Fruit fly (Drosophila melanogaster) whole organism, embryonic: Measurements from ENCODE around the gene Mis12.
A peak's percentile ranks its signal among the peaks of the same experiment; 100 is the strongest.

Experiments used
- Aef1 ChIP-seq: fragments of 200-800 bp; sonication (Bioruptor generic); IDR thresholded peaks from 3 replicates; pipeline ENCODE4 v1.3.6; 2022; ENCODE audit warnings: missing biosample characterization, missing genetic modification characterization
- Asciz ChIP-seq: fragments of 200-800 bp; sonication (Bioruptor generic); optimal IDR thresholded peaks from 2 replicates; lab custom pipeline; 2017; ENCODE audit warnings: missing biosample characterization, mild to moderate bottlenecking, missing genetic modification characterization, missing genetic modification reagents
- Atf-2 ChIP-seq: fragments of 200-800 bp; sonication (Bioruptor generic); optimal IDR thresholded peaks from 2 replicates; lab custom pipeline; 2016; ENCODE audit warnings: missing biosample characterization, missing genetic modification characterization
- CG10543 ChIP-seq: fragments of 200-800 bp; sonication (Bioruptor generic); optimal IDR thresholded peaks from 3 replicates; lab custom pipeline; 2017; ENCODE audit warnings: missing biosample characterization, mild to moderate bottlenecking, missing genetic modification characterization, moderate library complexity
- CG12236 ChIP-seq: fragments of 200-800 bp; sonication (Bioruptor generic); optimal IDR thresholded peaks from 2 replicates; lab custom pipeline; 2016; ENCODE audit warnings: missing biosample characterization, missing genetic modification characterization
- CG13123 ChIP-seq: fragments of 200-800 bp; sonication (Bioruptor generic); optimal IDR thresholded peaks from 2 replicates; lab custom pipeline; 2016; ENCODE audit warnings: missing biosample characterization, missing genetic modification characterization
- CG1602 ChIP-seq: fragments of 200-800 bp; sonication (Bioruptor generic); optimal IDR thresholded peaks from 3 replicates; lab custom pipeline; 2016; ENCODE audit warnings: missing biosample characterization, missing genetic modification characterization
- CG17186 ChIP-seq: fragments of 200-800 bp; sonication (Bioruptor generic); optimal IDR thresholded peaks from 3 replicates; lab custom pipeline; 2017; ENCODE audit warnings: missing biosample characterization, missing genetic modification reagents, missing genetic modification characterization
- CG1832 ChIP-seq: fragments of 200-800 bp; sonication (Bioruptor generic); optimal IDR thresholded peaks from 2 replicates; lab custom pipeline; 2017; ENCODE audit warnings: missing biosample characterization, mild to moderate bottlenecking, missing genetic modification characterization, inconsistent platforms
- CG30403 ChIP-seq: fragments of 200-800 bp; sonication (Bioruptor generic); optimal IDR thresholded peaks from 3 replicates; lab custom pipeline; 2016; ENCODE audit warnings: missing biosample characterization, missing genetic modification characterization
- CG31224 ChIP-seq: fragments of 200-800 bp; sonication (Bioruptor generic); IDR thresholded peaks from 2 replicates; pipeline ENCODE4 v1.3.6; 2022; ENCODE audit warnings: missing biosample characterization, missing genetic modification characterization
- CG3163 ChIP-seq: fragments of 200-800 bp; sonication (Bioruptor generic); optimal IDR thresholded peaks from 3 replicates; lab custom pipeline; 2016; ENCODE audit warnings: missing biosample characterization, missing genetic modification characterization
- CG3726 ChIP-seq: fragments of 200-800 bp; sonication (Bioruptor generic); IDR thresholded peaks from 3 replicates; pipeline ENCODE4, ENCODE4 v1.3.6; 2022; ENCODE audit warnings: missing biosample characterization, missing genetic modification characterization
- CG42726 ChIP-seq: fragments of 200-800 bp; sonication (Bioruptor generic); IDR thresholded peaks from 2 replicates; pipeline ENCODE4 v1.3.6; 2022; ENCODE audit warnings: missing biosample characterization, missing genetic modification characterization; ENCODE audit not compliant: partially characterized antibody
- CG4424 ChIP-seq: fragments of 200-800 bp; sonication (Bioruptor generic); optimal IDR thresholded peaks from 3 replicates; lab custom pipeline; 2016; ENCODE audit warnings: missing biosample characterization, missing genetic modification characterization
- CG4820 ChIP-seq: fragments of 200-800 bp; sonication (Bioruptor generic); optimal IDR thresholded peaks from 3 replicates; lab custom pipeline; 2016; ENCODE audit warnings: missing biosample characterization, missing genetic modification characterization
- CG6683 ChIP-seq: fragments of 200-800 bp; sonication (Bioruptor generic); optimal IDR thresholded peaks from 2 replicates; lab custom pipeline; 2017; ENCODE audit warnings: missing biosample characterization, mild to moderate bottlenecking, missing genetic modification characterization, missing genetic modification reagents
- CG7271 ChIP-seq: fragments of 200-800 bp; sonication (Bioruptor generic); optimal IDR thresholded peaks from 2 replicates; lab custom pipeline; 2018; ENCODE audit warnings: missing biosample characterization, mild to moderate bottlenecking, missing genetic modification characterization, moderate library complexity
- CG7357 ChIP-seq: fragments of 200-800 bp; sonication (Bioruptor generic); IDR thresholded peaks from 3 replicates; pipeline ENCODE4 v1.3.6; 2022; ENCODE audit warnings: missing biosample characterization, missing genetic modification characterization
- CG7745 ChIP-seq: fragments of 200-800 bp; sonication (Bioruptor generic); optimal IDR thresholded peaks from 2 replicates; lab custom pipeline; 2018; ENCODE audit warnings: missing biosample characterization, mild to moderate bottlenecking, missing genetic modification characterization, moderate library complexity
- CG8359 ChIP-seq: fragments of 200-800 bp; sonication (Bioruptor generic); optimal IDR thresholded peaks from 2 replicates; lab custom pipeline; 2017; ENCODE audit warnings: missing biosample characterization, mild to moderate bottlenecking, missing genetic modification characterization, borderline replicate concordance
- CG9876 ChIP-seq: fragments of 200-800 bp; sonication (Bioruptor generic); optimal IDR thresholded peaks from 2 replicates; lab custom pipeline; 2016; ENCODE audit warnings: missing biosample characterization, missing genetic modification characterization
- Elba2 ChIP-seq: fragments of 200-800 bp; sonication (Bioruptor generic); optimal IDR thresholded peaks from 3 replicates; lab custom pipeline; 2016; ENCODE audit warnings: missing biosample characterization, missing genetic modification characterization
- Gug ChIP-seq: fragments of 200-800 bp; sonication (Bioruptor generic); IDR thresholded peaks from 4 replicates; pipeline ENCODE4 v1.3.6; 2022; ENCODE audit warnings: missing biosample characterization, missing genetic modification characterization
- Hmr ChIP-seq: fragments of 200-800 bp; sonication (Bioruptor generic); optimal IDR thresholded peaks from 3 replicates; lab custom pipeline; 2017; ENCODE audit warnings: mild to moderate bottlenecking, missing biosample characterization, missing genetic modification reagents, missing genetic modification characterization
- Lim3 ChIP-seq: fragments of 200-800 bp; sonication (Bioruptor generic); IDR thresholded peaks from 2 replicates; pipeline ENCODE4 v1.3.6; 2022; ENCODE audit warnings: missing biosample characterization, missing genetic modification characterization
- Neu2 ChIP-seq: fragments of 200-800 bp; sonication (Bioruptor generic); optimal IDR thresholded peaks from 3 replicates; lab custom pipeline; 2016; ENCODE audit warnings: missing biosample characterization, missing genetic modification characterization, borderline replicate concordance
- Oli ChIP-seq: fragments of 200-800 bp; sonication (Bioruptor generic); optimal IDR thresholded peaks from 2 replicates; lab custom pipeline; 2018; ENCODE audit warnings: missing biosample characterization, mild to moderate bottlenecking, missing genetic modification characterization, moderate library complexity
- Side ChIP-seq: fragments of 200-800 bp; sonication (Bioruptor generic); optimal IDR thresholded peaks from 2 replicates; lab custom pipeline; 2016; ENCODE audit warnings: missing biosample characterization, missing genetic modification characterization
- Sin3A ChIP-seq: fragments of >200 bp; optimal IDR thresholded peaks from 2 replicates; lab custom pipeline; 2018
- Xrp1 ChIP-seq: fragments of 200-800 bp; sonication (Bioruptor generic); IDR thresholded peaks from 2 replicates; pipeline ENCODE4 v1.3.6; 2022; ENCODE audit warnings: missing biosample characterization, missing genetic modification characterization
- bab2 ChIP-seq: fragments of 200-800 bp; sonication (Bioruptor generic); optimal IDR thresholded peaks from 2 replicates; lab custom pipeline; 2016; ENCODE audit warnings: missing biosample characterization, missing genetic modification characterization
- dan ChIP-seq: fragments of 200-800 bp; sonication (Bioruptor generic); IDR thresholded peaks from 2 replicates; pipeline ENCODE4 v1.3.6; 2022; ENCODE audit warnings: missing biosample characterization, missing genetic modification characterization
- danr ChIP-seq: fragments of 200-800 bp; sonication (Bioruptor generic); IDR thresholded peaks from 2 replicates; pipeline ENCODE4 v1.3.6; 2022; ENCODE audit warnings: missing biosample characterization, missing genetic modification characterization
- dm ChIP-seq: fragments of 200-800 bp; sonication (Bioruptor generic); optimal IDR thresholded peaks from 3 replicates; lab custom pipeline; 2016; ENCODE audit warnings: missing biosample characterization, missing genetic modification characterization
- dmrt11E ChIP-seq: fragments of 200-800 bp; sonication (Bioruptor generic); optimal IDR thresholded peaks from 3 replicates; lab custom pipeline; 2018; ENCODE audit warnings: missing biosample characterization, mild to moderate bottlenecking, missing genetic modification characterization, moderate library complexity
- ewg ChIP-seq: fragments of 200-800 bp; sonication (Bioruptor generic); optimal IDR thresholded peaks from 3 replicates; lab custom pipeline; 2017; ENCODE audit warnings: mild to moderate bottlenecking, missing biosample characterization, missing genetic modification reagents, missing genetic modification characterization
- grn ChIP-seq: fragments of 200-800 bp; sonication (Bioruptor generic); optimal IDR thresholded peaks from 3 replicates; lab custom pipeline; 2017; ENCODE audit warnings: missing biosample characterization, missing genetic modification characterization
- gsb ChIP-seq: fragments of 200-800 bp; sonication (Bioruptor generic); IDR thresholded peaks from 2 replicates; pipeline ENCODE4 v1.3.6; 2022; ENCODE audit warnings: missing biosample characterization, missing genetic modification characterization
- gt ChIP-seq: fragments of 200-800 bp; sonication (Bioruptor generic); IDR thresholded peaks from 2 replicates; pipeline ENCODE4 v1.3.6; 2022; ENCODE audit warnings: missing biosample characterization, missing genetic modification characterization
- her ChIP-seq: fragments of 200-800 bp; sonication (Bioruptor generic); optimal IDR thresholded peaks from 2 replicates; lab custom pipeline; 2016; ENCODE audit warnings: missing biosample characterization, missing genetic modification characterization
- hth ChIP-seq: fragments of >200 bp; optimal IDR thresholded peaks from 2 replicates; lab custom pipeline; 2017; ENCODE audit warnings: inconsistent platforms
- mld ChIP-seq: fragments of 200-800 bp; sonication (Bioruptor generic); IDR thresholded peaks from 3 replicates; pipeline ENCODE4 v1.3.6; 2022; ENCODE audit warnings: missing biosample characterization, missing genetic modification characterization; ENCODE audit not compliant: partially characterized antibody
- oc ChIP-seq: fragments of 200-800 bp; sonication (Bioruptor generic); optimal IDR thresholded peaks from 2 replicates; lab custom pipeline; 2018; ENCODE audit warnings: missing biosample characterization, mild to moderate bottlenecking, missing genetic modification characterization, moderate library complexity
- sens-2 ChIP-seq: fragments of 200-800 bp; sonication (Bioruptor generic); IDR thresholded peaks from 2 replicates; pipeline ENCODE4 v1.3.6; 2022; ENCODE audit warnings: missing biosample characterization, missing genetic modification characterization
- seq ChIP-seq: fragments of 200-800 bp; sonication (Bioruptor generic); IDR thresholded peaks from 2 replicates; pipeline ENCODE4 v1.3.6; 2022; ENCODE audit warnings: missing biosample characterization, missing genetic modification characterization
- sisA ChIP-seq: fragments of 200-800 bp; sonication (Bioruptor generic); IDR thresholded peaks from 2 replicates; pipeline ENCODE4 v1.3.6; 2022; ENCODE audit warnings: missing biosample characterization, missing genetic modification characterization
- sqz ChIP-seq: fragments of 200-800 bp; sonication (Bioruptor generic); optimal IDR thresholded peaks from 3 replicates; lab custom pipeline; 2018; ENCODE audit warnings: missing biosample characterization, mild to moderate bottlenecking, missing genetic modification characterization
- twi ChIP-seq: fragments of 200-800 bp; optimal IDR thresholded peaks from 2 replicates; lab custom pipeline; 2019; ENCODE audit warnings: missing biosample characterization, mild to moderate bottlenecking, missing genetic modification characterization, moderate library complexity
- wek ChIP-seq: fragments of 200-800 bp; sonication (Bioruptor generic); optimal IDR thresholded peaks from 3 replicates; lab custom pipeline; 2018; ENCODE audit warnings: missing biosample characterization, mild to moderate bottlenecking, missing genetic modification characterization, moderate library complexity

Gene Mis12

DNA sequence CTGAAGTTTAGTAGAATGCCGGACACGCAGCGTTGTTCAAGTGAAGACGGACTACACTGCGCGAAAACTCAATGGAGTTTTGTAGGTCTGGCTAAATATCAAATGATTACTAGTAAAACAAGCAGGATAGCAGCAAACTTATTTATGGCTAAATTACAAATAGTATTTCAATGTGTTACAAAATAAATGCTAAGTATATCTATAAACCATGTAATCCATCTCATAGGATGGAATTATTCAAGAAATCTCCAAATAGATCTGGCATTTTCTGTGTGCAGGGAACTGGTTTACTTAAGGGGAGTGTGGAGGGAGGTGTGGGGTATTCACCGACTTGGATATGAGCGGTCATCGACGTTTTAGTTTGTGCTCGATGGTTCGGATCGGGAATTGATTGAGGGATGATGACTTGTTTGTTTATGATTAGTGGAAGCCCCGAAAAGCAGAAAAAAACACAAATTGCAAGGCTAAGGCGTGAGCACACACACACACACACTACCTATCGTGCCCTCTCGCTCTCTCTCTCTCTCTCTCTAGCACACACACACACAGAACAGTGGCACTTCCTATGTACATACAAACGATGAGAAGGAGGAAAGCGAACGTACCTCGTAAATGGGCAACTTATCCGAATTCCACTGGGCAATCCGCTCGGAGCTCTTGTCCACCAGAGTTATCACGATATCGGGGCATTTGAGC is 4.9 kb downstream of the Mis12 start (continued):
- TF ChIP-seq CG30403 (GFP tag; lab: Kevin White, UChicago) (peak; percentile 88), seq (peak; percentile 69), Neu2 (GFP tag; lab: Kevin White, UChicago) (no peak), oc (tag; lab: Kevin White, UChicago) (peak; percentile 80), Asciz (GFP tag; lab: Kevin White, UChicago) (peak; percentile 65), grn (peak; percentile 47), Elba2 (GFP tag; lab: Kevin White, UChicago) (no peak), dm (peak; percentile 52), Lim3 (peak; percentile 64), CG7271 (tag; lab: Kevin White, UChicago) (no peak), CG8359 (GFP tag; lab: Kevin White, UChicago) (peak; percentile 45), CG9876 (peak; percentile 56), CG7357 (GFP tag; lab: Robert Waterston, UW) (peak; percentile 75; the same call in 2 of the 3 replicates), twi (peak; percentile 54), CG3726 (GFP tag; lab: Robert Waterston, UW) (no peak), gt (GFP tag; lab: Robert Waterston, UW) (no peak), dan (no peak), CG1832 (GFP tag; lab: Kevin White, UChicago) (peak; percentile 79), danr (GFP tag; lab: Robert Waterston, UW) (peak; percentile 35; the same call in 1 of the 2 replicates), sqz (GFP tag; lab: Kevin White, UChicago) (peak; percentile 30), Aef1 (peak; percentile 72), bab2 (peak; percentile 78), CG31224 (GFP tag; lab: Robert Waterston, UW) (peak; percentile 50), CG10543 (no peak), Hmr (GFP tag; lab: Kevin White, UChicago) (peak; percentile 80), CG3163 (GFP tag; lab: Kevin White, UChicago) (peak; percentile 46), ewg (GFP tag; lab: Kevin White, UChicago) (peak; percentile 60), CG12236 (GFP tag; lab: Kevin White, UChicago) (peak; percentile 82), gsb (GFP tag; lab: Robert Waterston, UW) (peak; percentile 52), Xrp1 (GFP tag; lab: Robert Waterston, UW) (peak; percentile 91), CG7745 (no peak), CG4424 (GFP tag; lab: Kevin White, UChicago) (peak; percentile 83), Atf-2 (GFP tag; lab: Kevin White, UChicago) (peak; percentile 75), CG1602 (peak; percentile 77), Gug (GFP tag; lab: Robert Waterston, UW) (peak; percentile 52; the same call in 2 of the 4 replicates), Sin3A (lab: Kevin White, UChicago) (no peak), dmrt11E (peak; percentile 85), wek (GFP tag; lab: Kevin White, UChicago) (peak; percentile 70), Oli (peak; percentile 84), sens-2 (GFP tag; lab: Robert Waterston, UW) (0 out of 2 replicates have a peak, but pooled peaks have one; percentile 61), CG4820 (GFP tag; lab: Kevin White, UChicago) (peak; percentile 83), Side (GFP tag; lab: Kevin White, UChicago) (peak; percentile 79), CG6683 (peak; percentile 68), mld (GFP tag; lab: Robert Waterston, UW) (no peak), hth (no peak), CG42726 (GFP tag; lab: Robert Waterston, UW) (no peak), CG13123 (GFP tag; lab: Kevin White, UChicago) (peak; percentile 69), CG17186 (peak; percentile 50), her (GFP tag; lab: Kevin White, UChicago) (peak; percentile 67), sisA (GFP tag; lab: Robert Waterston, UW) (peak; percentile 72)
